Worm (Caenorhabditis elegans) whole organism, L1 larva: ENCODE data around the gene R13H4.5.
A peak's percentile ranks its signal among the peaks of the same experiment; 100 is the strongest.

Experiments
- C04F5.9 ChIP-seq: sonication (generic microtip); optimal IDR thresholded peaks from 2 replicates; lab custom pipeline; 2016; ENCODE audit warnings: missing genetic modification characterization, missing compliant biosample characterization
- C34B4.2 ChIP-seq: sonication (generic microtip); optimal IDR thresholded peaks from 2 replicates; lab custom pipeline; 2017; ENCODE audit warnings: mild to moderate bottlenecking, missing genetic modification characterization, missing compliant biosample characterization
- F16B12.6 ChIP-seq: fragments of 150-350 bp; optimal IDR thresholded peaks from 2 replicates; lab custom pipeline; 2014; ENCODE audit warnings: missing biosample characterization, missing genetic modification characterization
- aly-2 ChIP-seq: fragments of 150-350 bp; optimal IDR thresholded peaks from 2 replicates; lab custom pipeline; 2014; ENCODE audit warnings: missing biosample characterization, missing genetic modification characterization
- blmp-1 ChIP-seq: fragments of 150-350 bp; optimal IDR thresholded peaks from 2 replicates; lab custom pipeline; 2014; ENCODE audit warnings: missing biosample characterization, missing genetic modification characterization
- ceh-8 ChIP-seq: fragments of 200-800 bp; sonication (Bioruptor generic); optimal IDR thresholded peaks from 2 replicates; lab custom pipeline; 2018; ENCODE audit warnings: mild to moderate bottlenecking, missing genetic modification characterization, moderate library complexity, missing compliant biosample characterization
- ceh-82 ChIP-seq, 3 experiments: fragments of 150-350 bp in 1 of 3; sonication (generic microtip) in 2 of 3; optimal IDR thresholded peaks; 2 replicates each; lab custom pipeline; 2014 to 2017; ENCODE audit warnings: missing biosample characterization in 3 of 3, missing genetic modification characterization in 3 of 3
- ceh-88 ChIP-seq: fragments of 200-800 bp; sonication (Bioruptor generic); IDR thresholded peaks from 2 replicates; pipeline ENCODE4 v1.3.6; 2022; ENCODE audit warnings: missing genetic modification characterization, missing compliant biosample characterization
- ceh-90 ChIP-seq: sonication (generic microtip); optimal IDR thresholded peaks from 2 replicates; lab custom pipeline; 2016; ENCODE audit warnings: missing genetic modification characterization, missing compliant biosample characterization
- dsc-1 ChIP-seq: sonication (generic microtip); optimal IDR thresholded peaks from 2 replicates; lab custom pipeline; 2016; ENCODE audit warnings: mild to moderate bottlenecking, missing genetic modification characterization, missing compliant biosample characterization
- egl-13 ChIP-seq: sonication (generic microtip); optimal IDR thresholded peaks from 2 replicates; lab custom pipeline; 2016; ENCODE audit warnings: missing genotype, missing genetic modification reagents, missing genetic modification characterization, missing compliant biosample characterization
- egl-27 ChIP-seq, 2 experiments: fragments of 150-350 bp in 1 of 2; sonication (generic microtip); optimal IDR thresholded peaks; 3 replicates each; lab custom pipeline; 2017 to 2018; ENCODE audit warnings: missing biosample characterization in 2 of 2, missing genetic modification characterization in 2 of 2, missing genetic modification reagents in 2 of 2
- elt-2 ChIP-seq: sonication (generic microtip); optimal IDR thresholded peaks from 2 replicates; lab custom pipeline; 2016; ENCODE audit warnings: missing genetic modification characterization, mild to moderate bottlenecking, inconsistent platforms, missing compliant biosample characterization, missing genetic modification reagents
- fkh-4 ChIP-seq: sonication (generic microtip); optimal IDR thresholded peaks from 2 replicates; lab custom pipeline; 2016; ENCODE audit warnings: missing compliant biosample characterization, missing genetic modification characterization, borderline replicate concordance
- fkh-8 ChIP-seq: sonication (generic microtip); optimal IDR thresholded peaks from 2 replicates; lab custom pipeline; 2016; ENCODE audit warnings: mild to moderate bottlenecking, missing genetic modification characterization, missing compliant biosample characterization
- fos-1 ChIP-seq: fragments of 150-350 bp; optimal IDR thresholded peaks from 2 replicates; lab custom pipeline; 2014; ENCODE audit warnings: missing biosample characterization, missing genetic modification characterization
- hlh-4 ChIP-seq: sonication (generic microtip); optimal IDR thresholded peaks from 2 replicates; lab custom pipeline; 2016; ENCODE audit warnings: mild to moderate bottlenecking, missing genetic modification characterization, missing compliant biosample characterization
- hpl-2 ChIP-seq: fragments of 150-350 bp; optimal IDR thresholded peaks from 2 replicates; lab custom pipeline; 2014; ENCODE audit warnings: missing biosample characterization, missing genetic modification reagents, missing genetic modification characterization
- isw-1 ChIP-seq: fragments of 200-800 bp; sonication (Bioruptor generic); IDR thresholded peaks from 2 replicates; pipeline ENCODE4 v1.3.6; 2022; ENCODE audit warnings: missing genetic modification characterization, missing compliant biosample characterization
- lin-14 ChIP-seq: fragments of 200-800 bp; sonication (Bioruptor generic); optimal IDR thresholded peaks from 2 replicates; lab custom pipeline; 2018; ENCODE audit warnings: mild to moderate bottlenecking, missing genetic modification characterization, moderate library complexity, missing compliant biosample characterization
- lin-15B ChIP-seq: fragments of 150-350 bp; sonication (generic microtip); optimal IDR thresholded peaks from 3 replicates; lab custom pipeline; 2014; ENCODE audit warnings: missing biosample characterization, missing genetic modification characterization
- lin-35 ChIP-seq, 2 experiments: fragments of 150-350 bp; optimal IDR thresholded peaks; 2 replicates each; lab custom pipeline; 2014; ENCODE audit warnings: missing biosample characterization in 2 of 2, missing genetic modification characterization in 2 of 2, missing genetic modification reagents in 2 of 2
- lin-39 ChIP-seq: fragments of 150-350 bp; optimal IDR thresholded peaks from 2 replicates; lab custom pipeline; 2014; ENCODE audit warnings: missing biosample characterization, missing genetic modification reagents, missing genetic modification characterization
- lsy-2 ChIP-seq, 2 experiments: fragments of 150-350 bp; optimal IDR thresholded peaks; 2 replicates each; lab custom pipeline; 2014; ENCODE audit warnings: missing biosample characterization in 2 of 2, missing genetic modification characterization in 2 of 2
- mdl-1 ChIP-seq, 2 experiments: fragments of 150-350 bp; optimal IDR thresholded peaks; 2 replicates each; lab custom pipeline; 2014 to 2017; ENCODE audit warnings: missing biosample characterization in 2 of 2, missing genetic modification characterization in 2 of 2, inconsistent platforms in 1 of 2
- nhr-12 ChIP-seq: sonication (generic microtip); optimal IDR thresholded peaks from 2 replicates; lab custom pipeline; 2017; ENCODE audit warnings: missing biosample characterization, missing genetic modification characterization
- nhr-19 ChIP-seq: fragments of 200-800 bp; sonication (Bioruptor generic); conservative IDR thresholded peaks from 2 replicates; pipeline ENCODE4 v1.3.6; 2022; ENCODE audit warnings: missing genetic modification characterization, missing compliant biosample characterization
- nhr-237 ChIP-seq: fragments of 150-350 bp; optimal IDR thresholded peaks from 2 replicates; lab custom pipeline; 2014; ENCODE audit warnings: missing biosample characterization, missing genetic modification characterization
- nhr-71 ChIP-seq: sonication (generic microtip); optimal IDR thresholded peaks from 2 replicates; lab custom pipeline; 2016; ENCODE audit warnings: mild to moderate bottlenecking, missing genetic modification characterization, moderate library complexity, missing compliant biosample characterization
- nhr-76 ChIP-seq: sonication (generic microtip); optimal IDR thresholded peaks from 2 replicates; lab custom pipeline; 2017; ENCODE audit warnings: missing biosample characterization, missing genetic modification characterization
- nhr-90 ChIP-seq: sonication (generic microtip); optimal IDR thresholded peaks from 2 replicates; lab custom pipeline; 2016; ENCODE audit warnings: mild to moderate bottlenecking, missing genetic modification characterization, missing compliant biosample characterization; ENCODE audit not compliant: poor library complexity
- pag-3 ChIP-seq: sonication (generic microtip); optimal IDR thresholded peaks from 2 replicates; lab custom pipeline; 2017; ENCODE audit warnings: missing genetic modification characterization, mild to moderate bottlenecking, missing compliant biosample characterization, antibody characterized with exemption, borderline replicate concordance; ENCODE audit not compliant: insufficient read depth
- pqm-1 ChIP-seq: sonication (generic microtip); optimal IDR thresholded peaks from 3 replicates; lab custom pipeline; 2017; ENCODE audit warnings: missing biosample characterization, missing genetic modification characterization
- rnt-1 ChIP-seq: sonication (generic microtip); optimal IDR thresholded peaks from 2 replicates; lab custom pipeline; 2016; ENCODE audit warnings: mild to moderate bottlenecking, missing genetic modification characterization, moderate library complexity, missing compliant biosample characterization
- skn-1 ChIP-seq: fragments of 150-350 bp; optimal IDR thresholded peaks from 2 replicates; lab custom pipeline; 2014; ENCODE audit warnings: missing biosample characterization, missing genetic modification characterization
- snpc-4 ChIP-seq: fragments of 150-350 bp; optimal IDR thresholded peaks from 2 replicates; lab custom pipeline; 2014; ENCODE audit warnings: missing biosample characterization, missing genetic modification characterization
- snu-23 ChIP-seq: sonication (generic microtip); optimal IDR thresholded peaks from 2 replicates; lab custom pipeline; 2016; ENCODE audit warnings: missing genetic modification characterization, missing compliant biosample characterization
- sox-4 ChIP-seq: sonication (generic microtip); optimal IDR thresholded peaks from 2 replicates; lab custom pipeline; 2016; ENCODE audit warnings: missing genetic modification characterization, missing compliant biosample characterization
- sup-37 ChIP-seq: fragments of 200-800 bp; sonication (Bioruptor generic); optimal IDR thresholded peaks from 2 replicates; lab custom pipeline; 2018; ENCODE audit warnings: mild to moderate bottlenecking, missing genetic modification characterization, missing compliant biosample characterization
- swsn-7 ChIP-seq: sonication (generic microtip); optimal IDR thresholded peaks from 2 replicates; lab custom pipeline; 2016; ENCODE audit warnings: missing genetic modification characterization, missing compliant biosample characterization
- unc-130 ChIP-seq: fragments of 150-350 bp; optimal IDR thresholded peaks from 2 replicates; lab custom pipeline; 2017; ENCODE audit warnings: missing biosample characterization, missing genetic modification characterization, inconsistent platforms
- unc-30 ChIP-seq: sonication (generic microtip); optimal IDR thresholded peaks from 2 replicates; lab custom pipeline; 2017; ENCODE audit warnings: missing biosample characterization, missing genetic modification characterization
- xbp-1 ChIP-seq: sonication (generic microtip); optimal IDR thresholded peaks from 2 replicates; lab custom pipeline; 2016; ENCODE audit warnings: missing genetic modification characterization, missing compliant biosample characterization
- zag-1 ChIP-seq: fragments of 150-350 bp; optimal IDR thresholded peaks from 2 replicates; lab custom pipeline; 2014; ENCODE audit warnings: missing biosample characterization, missing genetic modification characterization
- zip-4 ChIP-seq: fragments of 200-800 bp; sonication (Bioruptor generic); optimal IDR thresholded peaks from 2 replicates; lab custom pipeline; 2018; ENCODE audit warnings: mild to moderate bottlenecking, missing genetic modification characterization, moderate library complexity, missing compliant biosample characterization
- ztf-4 ChIP-seq: fragments of 150-350 bp; optimal IDR thresholded peaks from 2 replicates; lab custom pipeline; 2014; ENCODE audit warnings: missing biosample characterization, missing genetic modification characterization

The R13H4.5 gene

ce11 chrV:11859082-11859858, 1.2 kb upstream of the R13H4.5 start (continued):
- TF ChIP-seq lin-39 (tag; lab: Kevin White, UChicago): no peak
- no peak for TF ChIP-seq zag-1
- peak; percentile 41 for TF ChIP-seq snu-23
- no peak for TF ChIP-seq C04F5.9 (tag; lab: Kevin White, UChicago)
- no peak for TF ChIP-seq F16B12.6 (tag; lab: Kevin White, UChicago)
- TF ChIP-seq ztf-4 (tag; lab: Kevin White, UChicago): no peak
- TF ChIP-seq snpc-4 (tag; lab: Kevin White, UChicago): no peak
- no peak for TF ChIP-seq nhr-76 (tag; lab: Kevin White, UChicago)
- TF ChIP-seq sox-4 (tag; lab: Kevin White, UChicago): no peak
- no peak for TF ChIP-seq skn-1 (tag; lab: Kevin White, UChicago)
- TF ChIP-seq lin-35 (GFP tag; optimal IDR thresholded peaks at IDR 0.05; lab: Kevin White, UChicago): peak in 1 of 2 experiments; percentile 38
- TF ChIP-seq C34B4.2 (tag; lab: Kevin White, UChicago): no peak
- TF ChIP-seq egl-27 (tag; optimal IDR thresholded peaks at IDR 0.05; lab: Kevin White, UChicago): no peak
- peak; percentile 36; the same call in 1 of the 2 replicates for TF ChIP-seq nhr-19
- no peak for TF ChIP-seq isw-1 (GFP tag; lab: Robert Waterston, UW)
- no peak for TF ChIP-seq nhr-12 (tag; lab: Kevin White, UChicago)
- no peak for TF ChIP-seq swsn-7 (tag; lab: Kevin White, UChicago)
- TF ChIP-seq sup-37: no peak
- no peak for TF ChIP-seq pag-3 (tag; lab: Kevin White, UChicago)
- TF ChIP-seq nhr-90 (tag; lab: Kevin White, UChicago): peak; percentile 17
- TF ChIP-seq ceh-88 (GFP tag; lab: Robert Waterston, UW): no peak
- TF ChIP-seq lsy-2 (tag; optimal IDR thresholded peaks at IDR 0.05; lab: Kevin White, UChicago): peak in 1 of 2 experiments; percentile 67
- TF ChIP-seq pqm-1 (tag; lab: Kevin White, UChicago): no peak
- TF ChIP-seq lin-15B (tag; lab: Kevin White, UChicago): no peak
- no peak for TF ChIP-seq fos-1 (tag; lab: Kevin White, UChicago)
- TF ChIP-seq mdl-1 (tag; optimal IDR thresholded peaks at IDR 0.05; lab: Kevin White, UChicago): peak in 1 of 2 experiments; percentile 35
- TF ChIP-seq rnt-1: no peak
- no peak for TF ChIP-seq aly-2 (tag; lab: Kevin White, UChicago)
- TF ChIP-seq zip-4 (GFP tag; lab: Kevin White, UChicago): no peak
- TF ChIP-seq ceh-90: no peak
- no peak for TF ChIP-seq xbp-1 (tag; lab: Kevin White, UChicago)
- TF ChIP-seq, all 84 proteins: peak for 16

- TF ChIP-seq blmp-1 (tag; lab: Kevin White, UChicago) (no peak), elt-2 (tag; lab: Kevin White, UChicago) (no peak), zip-4 (GFP tag; lab: Kevin White, UChicago) (no peak), dsc-1 (tag; lab: Kevin White, UChicago) (no peak), ceh-8 (GFP tag; lab: Kevin White, UChicago) (peak; percentile 63), fkh-4 (tag; lab: Kevin White, UChicago) (no peak), fkh-8 (peak; percentile 36), nhr-12 (tag; lab: Kevin White, UChicago) (no peak), nhr-90 (tag; lab: Kevin White, UChicago) (no peak), ceh-88 (GFP tag; lab: Robert Waterston, UW) (no peak), lin-14 (GFP tag; lab: Kevin White, UChicago) (peak; percentile 13), unc-30 (tag; lab: Kevin White, UChicago) (no peak), fos-1 (tag; lab: Kevin White, UChicago) (peak; percentile 10), hpl-2 (no peak), egl-13 (tag; lab: Kevin White, UChicago) (no peak), sox-4 (tag; lab: Kevin White, UChicago) (no peak), sup-37 (no peak), xbp-1 (tag; lab: Kevin White, UChicago) (no peak), ceh-82 (tag; optimal IDR thresholded peaks at IDR 0.05; lab: Kevin White, UChicago) (no peak), nhr-237 (tag; lab: Kevin White, UChicago) (no peak), rnt-1 (no peak), nhr-71 (peak; percentile 31), hlh-4 (tag; lab: Kevin White, UChicago) (no peak), unc-130 (tag; lab: Kevin White, UChicago) (no peak)
These were observed 1.5 kb downstream of the R13H4.5 start for ce11 chrV:11861880-11862544.
